Worm (Caenorhabditis elegans): Measurements from ENCODE around the gene srx-117.

DNA sequence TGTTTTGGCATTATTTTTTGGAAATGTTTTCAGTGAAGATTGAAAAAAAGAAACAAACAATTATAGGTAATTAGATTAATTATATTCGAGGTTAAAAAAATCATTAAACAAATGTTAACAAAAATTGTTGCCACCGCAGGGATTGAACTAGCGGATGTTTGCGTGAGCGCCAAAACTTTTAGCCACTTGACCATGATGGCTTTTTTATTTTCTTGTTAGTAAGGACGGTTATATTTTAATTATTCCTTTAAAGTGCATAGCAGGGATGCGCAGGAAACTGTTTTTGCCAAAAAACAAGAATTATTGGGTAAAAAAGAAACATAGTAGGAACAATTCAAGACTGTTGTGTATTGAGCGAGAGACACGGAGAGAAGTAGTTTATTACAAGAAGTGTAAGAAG lies 23.1 kb downstream of the srx-117 start:
- TF ChIP-seq F13H6.1 (tag; optimal IDR thresholded peaks at IDR 0.05): no peak
- no peak for TF ChIP-seq ceh-2 (tag; optimal IDR thresholded peaks at IDR 0.05)
- no peak for TF ChIP-seq ceh-31 (tag; optimal IDR thresholded peaks at IDR 0.05)
- TF ChIP-seq pag-3 (tag; optimal IDR thresholded peaks at IDR 0.05; ENCODE audit: borderline replicate concordance): no peak
- TF ChIP-seq rnt-1 (tag; optimal IDR thresholded peaks at IDR 0.05): no peak
